Worm (Caenorhabditis elegans) whole organism, late embryonic: ENCODE measurements around the gene str-76.
"Not testable (repeated sequence)": the region's sequence is repeated elsewhere in the genome, so short reads cannot be mapped to it uniquely, and the experiment has no call there.

Source experiments
- K02D7.2 ChIP-seq: sonication (generic microtip); optimal IDR thresholded peaks from 2 replicates; lab custom pipeline; 2017; ENCODE audit warnings: mild to moderate bottlenecking, missing genetic modification characterization, missing compliant biosample characterization
- ceh-14 ChIP-seq: sonication (generic microtip); optimal IDR thresholded peaks from 2 replicates; lab custom pipeline; 2016; ENCODE audit warnings: missing genotype, missing genetic modification characterization, missing compliant biosample characterization
- lim-6 ChIP-seq: sonication (generic microtip); optimal IDR thresholded peaks from 2 replicates; lab custom pipeline; 2016; ENCODE audit warnings: missing genetic modification characterization, missing compliant biosample characterization
- npax-4 ChIP-seq: sonication (generic microtip); optimal IDR thresholded peaks from 2 replicates; lab custom pipeline; 2016; ENCODE audit warnings: missing genetic modification characterization, missing compliant biosample characterization
- pros-1 ChIP-seq: fragments of 150-350 bp; optimal IDR thresholded peaks from 2 replicates; lab custom pipeline; 2014; ENCODE audit warnings: missing biosample characterization, missing genetic modification reagents, missing genetic modification characterization
- rnt-1 ChIP-seq: sonication (generic microtip); optimal IDR thresholded peaks from 2 replicates; lab custom pipeline; 2016; ENCODE audit warnings: missing genetic modification characterization, missing compliant biosample characterization
- ttx-3 ChIP-seq: sonication (generic microtip); optimal IDR thresholded peaks from 2 replicates; lab custom pipeline; 2016; ENCODE audit warnings: missing genetic modification reagents, missing genetic modification characterization, missing compliant biosample characterization
- unc-42 ChIP-seq: sonication (generic microtip); optimal IDR thresholded peaks from 2 replicates; lab custom pipeline; 2016; ENCODE audit warnings: missing genotype, missing genetic modification characterization, missing compliant biosample characterization
- unc-86 ChIP-seq: sonication (generic microtip); optimal IDR thresholded peaks from 2 replicates; lab custom pipeline; 2016; ENCODE audit warnings: missing genetic modification characterization, missing compliant biosample characterization

Gene str-76

DNA sequence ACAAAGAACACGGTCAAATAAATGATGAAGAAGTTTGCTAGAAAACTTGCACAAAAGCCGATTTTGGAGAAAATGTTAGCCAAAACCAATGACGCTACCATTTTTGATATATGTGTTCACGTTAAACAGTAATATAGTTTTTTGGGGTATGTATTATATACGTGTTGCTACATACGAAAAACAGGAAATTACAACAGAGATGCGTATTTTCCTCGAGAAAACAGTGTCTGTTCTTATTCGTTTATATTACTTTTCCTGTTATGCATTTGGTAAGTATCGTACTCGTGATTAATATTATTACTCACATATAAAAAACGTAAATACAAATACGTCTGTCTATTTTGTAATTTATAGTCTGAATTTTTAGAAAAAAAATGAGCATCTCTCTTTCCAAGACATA, at the start of gene str-76:
Gene str-76 (minus strand): TSS at position 101 of the 400 bp plus-strand sequence.
- not testable (repeated sequence) for TF ChIP-seq unc-42; ceh-14 (tag; lab: Kevin White, UChicago); pros-1 (tag; lab: Kevin White, UChicago)
- TF ChIP-seq, all 69 proteins: peak for 0; not testable (repeated sequence) for 69

DNA sequence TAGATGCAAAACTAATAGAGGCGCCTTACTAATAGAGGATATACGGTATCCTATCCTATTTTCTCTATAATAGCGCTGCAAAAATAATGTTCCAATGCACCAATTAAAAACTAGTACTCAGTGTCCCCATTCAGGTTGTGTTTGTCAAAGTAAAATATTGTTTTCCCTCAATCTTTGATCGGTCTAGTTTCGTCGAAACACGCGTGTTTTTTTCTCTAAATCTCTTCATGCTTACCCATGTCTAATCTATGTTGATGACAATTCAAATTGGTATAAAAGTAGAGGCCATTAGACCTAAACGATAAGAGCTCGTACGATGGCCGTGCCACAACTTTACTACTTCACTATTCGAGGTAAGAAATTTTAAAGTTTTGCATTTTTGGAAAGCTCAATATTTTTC, 46.0 kb upstream of the str-76 start, which contains the start of gene gst-10:
Gene gst-10 (plus strand): TSS at position 301 of the 400 bp plus-strand sequence.
- TF ChIP-seq unc-86, rnt-1, ttx-3 (tag; lab: Kevin White, UChicago): not testable (repeated sequence)
- TF ChIP-seq, all 69 proteins: peak for 0; not testable (repeated sequence) for 69

DNA sequence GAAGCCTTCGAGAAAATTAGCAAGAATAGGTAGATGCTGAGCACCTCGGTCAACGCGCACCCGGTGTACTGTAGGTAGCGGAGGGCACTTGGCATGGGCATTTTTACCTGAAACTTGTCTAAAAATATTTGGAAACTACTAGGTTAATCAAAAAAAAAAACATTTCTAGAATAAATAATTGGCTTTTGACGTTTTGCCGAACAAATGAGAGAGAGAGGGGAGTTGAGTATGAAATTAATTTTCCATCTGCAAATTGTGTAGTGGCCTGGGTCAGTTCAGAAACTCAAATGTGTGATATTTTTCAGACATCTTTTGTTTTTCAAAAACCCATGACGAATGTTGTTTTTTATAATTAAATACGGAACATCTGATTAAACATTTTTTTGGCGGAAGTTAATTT, 20.9 kb upstream of the str-76 start, which contains the start of gene Y45G12C.10:
Gene Y45G12C.10 (minus strand): TSS at position 101 of the 400 bp plus-strand sequence.
- TF ChIP-seq lim-6 (tag; lab: Kevin White, UChicago); K02D7.2 (tag; lab: Kevin White, UChicago); npax-4: not testable (repeated sequence)
